Worm (Caenorhabditis elegans) whole organism, L4 larva: ENCODE data around the gene Y97E10AR.8.

Experiments used
- D1046.2 ChIP-seq: fragments of 200-800 bp; sonication (Bioruptor generic); IDR thresholded peaks from 2 replicates; pipeline ENCODE4 v1.3.6; 2022; ENCODE audit warnings: missing genetic modification characterization, missing compliant biosample characterization
- F37D6.2 ChIP-seq: sonication (generic microtip); optimal IDR thresholded peaks from 2 replicates; lab custom pipeline; 2016; ENCODE audit warnings: mild to moderate bottlenecking, missing genetic modification characterization, missing compliant biosample characterization
- F44E2.7 ChIP-seq: fragments of 200-800 bp; sonication (Bioruptor generic); IDR thresholded peaks from 2 replicates; pipeline ENCODE4 v2.1.2; 2022; ENCODE audit warnings: missing genetic modification characterization, missing compliant biosample characterization
- F49E8.2 ChIP-seq: sonication (generic microtip); optimal IDR thresholded peaks from 2 replicates; lab custom pipeline; 2016; ENCODE audit warnings: missing compliant biosample characterization, mild to moderate bottlenecking, missing genetic modification characterization, borderline replicate concordance
- Y5F2A.4 ChIP-seq: fragments of 200-800 bp; sonication (Bioruptor generic); optimal IDR thresholded peaks from 2 replicates; lab custom pipeline; 2018; ENCODE audit warnings: mild to moderate bottlenecking, missing genetic modification characterization, missing compliant biosample characterization
- ZK337.2 ChIP-seq: fragments of 200-800 bp; sonication (Bioruptor generic); IDR thresholded peaks from 2 replicates; pipeline ENCODE4 v1.3.6; 2022; ENCODE audit warnings: missing genetic modification reagents, missing genetic modification characterization, missing compliant biosample characterization
- aha-1 ChIP-seq: fragments of 150-350 bp; peaks from one replicate; lab custom pipeline; 2014; ENCODE audit warnings: missing biosample characterization, missing genetic modification characterization
- aly-2 ChIP-seq: sonication (generic microtip); optimal IDR thresholded peaks from 2 replicates; lab custom pipeline; 2018; ENCODE audit warnings: missing biosample characterization, missing genetic modification characterization
- ama-1 ChIP-seq: fragments of 150-350 bp; optimal IDR thresholded peaks from 2 replicates; lab custom pipeline; 2014; ENCODE audit warnings: inconsistent platforms, mixed read lengths
- ceh-32 ChIP-seq: sonication (generic microtip); optimal IDR thresholded peaks from 2 replicates; lab custom pipeline; 2016; ENCODE audit warnings: mild to moderate bottlenecking, missing genetic modification characterization, missing compliant biosample characterization; ENCODE audit not compliant: poor library complexity
- ceh-44 ChIP-seq: fragments of 200-800 bp; sonication (Bioruptor generic); IDR thresholded peaks from 2 replicates; pipeline ENCODE4 v1.3.6; 2022; ENCODE audit warnings: missing genetic modification reagents, missing genetic modification characterization, missing compliant biosample characterization
- cey-2 ChIP-seq: sonication (generic microtip); optimal IDR thresholded peaks from 3 replicates; lab custom pipeline; 2017; ENCODE audit warnings: missing genetic modification characterization, mild to moderate bottlenecking, missing compliant biosample characterization, antibody characterized with exemption, borderline replicate concordance; ENCODE audit not compliant: insufficient read depth
- daf-16 ChIP-seq, 3 experiments: sonication (generic microtip); optimal IDR thresholded peaks; 2 replicates each; lab custom pipeline; 2016 to 2017; ENCODE audit warnings: missing genetic modification characterization in 3 of 3, missing genetic modification reagents in 3 of 3, mild to moderate bottlenecking in 2 of 3, missing compliant biosample characterization in 2 of 3, missing biosample characterization in 1 of 3, moderate library complexity in 1 of 3
- dmd-8 ChIP-seq: fragments of 200-800 bp; sonication (Bioruptor generic); IDR thresholded peaks from 2 replicates; pipeline ENCODE4 v1.3.6; 2022; ENCODE audit warnings: missing genetic modification characterization, missing compliant biosample characterization
- dmd-9 ChIP-seq: fragments of 200-800 bp; sonication (Bioruptor generic); IDR thresholded peaks from 2 replicates; pipeline ENCODE4 v1.3.6; 2022; ENCODE audit warnings: missing genetic modification reagents, missing genetic modification characterization, missing compliant biosample characterization
- dpl-1 ChIP-seq: fragments of 150-350 bp; optimal IDR thresholded peaks from 2 replicates; lab custom pipeline; 2014; ENCODE audit warnings: missing biosample characterization, missing genetic modification reagents, missing genetic modification characterization
- dve-1 ChIP-seq: sonication (generic microtip); optimal IDR thresholded peaks from 2 replicates; lab custom pipeline; 2017; ENCODE audit warnings: antibody characterized with exemption, mild to moderate bottlenecking, missing genetic modification characterization, missing compliant biosample characterization; ENCODE audit not compliant: insufficient read depth
- egl-43 ChIP-seq: fragments of 200-800 bp; sonication (Bioruptor generic); IDR thresholded peaks from 2 replicates; pipeline ENCODE4 v1.3.6; 2022; ENCODE audit warnings: missing genetic modification reagents, missing genetic modification characterization, missing compliant biosample characterization
- fkh-10 ChIP-seq: fragments of 150-350 bp; optimal IDR thresholded peaks from 2 replicates; lab custom pipeline; 2014; ENCODE audit warnings: missing biosample characterization, missing genetic modification reagents, missing genetic modification characterization
- fos-1 ChIP-seq: fragments of 150-350 bp; optimal IDR thresholded peaks from 2 replicates; lab custom pipeline; 2014; ENCODE audit warnings: missing biosample characterization, missing genetic modification characterization
- gei-8 ChIP-seq: fragments of 200-800 bp; sonication (Bioruptor generic); optimal IDR thresholded peaks from 2 replicates; lab custom pipeline; 2018; ENCODE audit warnings: mild to moderate bottlenecking, missing genetic modification characterization, missing compliant biosample characterization
- hlh-30 ChIP-seq: sonication (generic microtip); optimal IDR thresholded peaks from 2 replicates; lab custom pipeline; 2017; ENCODE audit warnings: antibody characterized with exemption, mild to moderate bottlenecking, missing genetic modification characterization, missing compliant biosample characterization; ENCODE audit not compliant: insufficient read depth
- jun-1 ChIP-seq: fragments of 150-350 bp; optimal IDR thresholded peaks from 2 replicates; lab custom pipeline; 2014; ENCODE audit warnings: missing biosample characterization, missing genetic modification reagents, missing genetic modification characterization
- lim-7 ChIP-seq: fragments of 200-800 bp; sonication (Bioruptor generic); IDR thresholded peaks from 2 replicates; pipeline ENCODE4 v1.3.6; 2022; ENCODE audit warnings: missing genetic modification characterization, missing compliant biosample characterization
- lin-15B ChIP-seq: fragments of 150-350 bp; sonication (generic microtip); optimal IDR thresholded peaks from 3 replicates; lab custom pipeline; 2014; ENCODE audit warnings: missing biosample characterization, missing genetic modification characterization
- lir-3 ChIP-seq: sonication (generic microtip); optimal IDR thresholded peaks from 2 replicates; lab custom pipeline; 2016; ENCODE audit warnings: mild to moderate bottlenecking, missing genetic modification characterization, missing compliant biosample characterization
- madf-5 ChIP-seq, 2 experiments: fragments of 200-800 bp; sonication (Bioruptor generic); IDR thresholded peaks; 2 replicates each; pipeline ENCODE4 v1.3.6; 2022; ENCODE audit warnings: missing compliant biosample characterization in 2 of 2, missing genetic modification characterization in 2 of 2
- mep-1 ChIP-seq: fragments of 150-350 bp; sonication (generic microtip); optimal IDR thresholded peaks from 3 replicates; lab custom pipeline; 2014; ENCODE audit warnings: missing biosample characterization, missing genetic modification characterization
- mes-2 ChIP-seq: sonication (generic microtip); optimal IDR thresholded peaks from 2 replicates; lab custom pipeline; 2016; ENCODE audit warnings: missing genotype, mild to moderate bottlenecking, missing genetic modification characterization, missing compliant biosample characterization; ENCODE audit not compliant: poor library complexity, severe bottlenecking
- nhr-28 ChIP-seq: fragments of 150-350 bp; optimal IDR thresholded peaks from 2 replicates; lab custom pipeline; 2014; ENCODE audit warnings: missing biosample characterization, missing genetic modification characterization
- php-3 ChIP-seq: fragments of 200-800 bp; sonication (Bioruptor generic); IDR thresholded peaks from 2 replicates; pipeline ENCODE4 v1.3.6; 2022; ENCODE audit warnings: missing genetic modification reagents, missing genetic modification characterization, missing compliant biosample characterization
- pqm-1 ChIP-seq: sonication (generic microtip); optimal IDR thresholded peaks from 2 replicates; lab custom pipeline; 2017; ENCODE audit warnings: missing biosample characterization, missing genetic modification characterization
- saeg-2 ChIP-seq: fragments of 200-800 bp; sonication (Bioruptor generic); IDR thresholded peaks from 2 replicates; pipeline ENCODE4 v1.3.6; 2022; ENCODE audit warnings: missing genetic modification reagents, missing genetic modification characterization, missing compliant biosample characterization
- sdz-12 ChIP-seq: fragments of 200-800 bp; sonication (Bioruptor generic); optimal IDR thresholded peaks from 2 replicates; lab custom pipeline; 2018; ENCODE audit warnings: mild to moderate bottlenecking, missing genetic modification characterization, missing compliant biosample characterization
- snpc-4 ChIP-seq: fragments of 150-350 bp; optimal IDR thresholded peaks from 2 replicates; lab custom pipeline; 2014; ENCODE audit warnings: missing biosample characterization, missing genetic modification characterization
- spr-1 ChIP-seq: sonication (generic microtip); optimal IDR thresholded peaks from 2 replicates; lab custom pipeline; 2016; ENCODE audit warnings: mild to moderate bottlenecking, missing genetic modification characterization, missing compliant biosample characterization
- tag-97 ChIP-seq: fragments of 200-800 bp; sonication (Bioruptor generic); IDR thresholded peaks from 2 replicates; pipeline ENCODE4 v1.3.6; 2022; ENCODE audit warnings: missing genetic modification characterization, missing compliant biosample characterization
- unc-62 ChIP-seq, 3 experiments: fragments of 150-350 bp in 1 of 3; sonication (generic microtip); optimal IDR thresholded peaks in 2 of 3; peaks in 1 of 3; 1 replicate in 1 of 3; 2 replicates in 2 of 3; lab custom pipeline; 2014 to 2017; ENCODE audit warnings: missing biosample characterization in 3 of 3, missing genetic modification characterization in 3 of 3, missing genetic modification reagents in 3 of 3, missing genotype in 1 of 3
- vab-7 ChIP-seq: fragments of 200-800 bp; sonication (Bioruptor generic); IDR thresholded peaks from 2 replicates; pipeline ENCODE4 v1.3.6; 2022; ENCODE audit warnings: missing genetic modification reagents, missing genetic modification characterization, missing compliant biosample characterization
- zag-1 ChIP-seq: fragments of 150-350 bp; optimal IDR thresholded peaks from 2 replicates; lab custom pipeline; 2014; ENCODE audit warnings: missing biosample characterization, missing genetic modification characterization
- zfp-3 ChIP-seq: fragments of 200-800 bp; sonication (Bioruptor generic); conservative IDR thresholded peaks from 2 replicates; pipeline ENCODE4 v1.3.6; 2022; ENCODE audit warnings: missing genetic modification reagents, missing genetic modification characterization, missing compliant biosample characterization
- zip-11 ChIP-seq: fragments of 200-800 bp; sonication (Bioruptor generic); IDR thresholded peaks from 2 replicates; pipeline ENCODE4 v1.3.6; 2022; ENCODE audit warnings: missing genetic modification characterization, missing compliant biosample characterization

The Y97E10AR.8 gene

DNA sequence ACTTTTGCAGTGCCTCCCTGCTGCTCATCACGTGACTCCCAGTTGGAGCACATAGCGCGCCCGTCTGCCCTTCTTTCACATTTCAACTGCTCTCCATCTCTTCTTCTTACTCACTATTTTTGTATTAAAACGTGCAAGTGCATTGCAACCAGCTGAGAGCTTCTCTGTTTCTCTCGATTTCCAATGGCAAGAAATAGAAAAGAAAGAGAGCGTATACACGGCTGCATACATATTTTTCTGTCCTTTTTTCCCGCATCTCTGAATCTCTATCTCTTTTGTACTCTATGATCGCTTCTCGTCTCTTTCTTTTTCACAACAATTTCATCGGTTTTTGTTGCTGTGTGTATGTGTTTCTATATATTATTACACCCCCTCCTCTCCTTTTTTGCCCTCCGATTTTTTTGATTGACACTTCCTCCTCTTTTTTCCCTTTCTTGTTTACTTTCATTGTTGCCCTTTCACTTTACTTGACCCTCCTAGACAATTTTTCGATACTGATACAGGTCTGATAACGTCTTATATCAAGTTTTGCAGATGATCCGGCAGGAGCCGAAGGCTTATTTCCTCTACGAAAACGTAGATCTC, 4.1 kb upstream of the Y97E10AR.8 start, which contains the start of gene Y97E10AR.1 (continued):
- no peak for TF ChIP-seq sdz-12 (GFP tag; lab: Kevin White, UChicago)
- TF ChIP-seq gei-8: peak; percentile 86
- TF ChIP-seq fos-1: no peak
- TF ChIP-seq dpl-1 (GFP tag; lab: Kevin White, UChicago): peak; percentile 39
- TF ChIP-seq ceh-44: no peak
- TF ChIP-seq saeg-2 (GFP tag; lab: Robert Waterston, UW): 0 out of 2 replicates have a peak, but pooled peaks have one; percentile 15
- no peak for TF ChIP-seq zip-11 (GFP tag; lab: Robert Waterston, UW)
- TF ChIP-seq cey-2 (tag; lab: Kevin White, UChicago): no peak
- peak; percentile 46 for TF ChIP-seq jun-1
- TF ChIP-seq nhr-28 (tag; lab: Kevin White, UChicago): peak; percentile 85
- no peak for TF ChIP-seq F49E8.2
- TF ChIP-seq egl-43 (GFP tag; lab: Robert Waterston, UW): no peak
- TF ChIP-seq daf-16 (GFP tag; optimal IDR thresholded peaks at IDR 0.05; lab: Kevin White, UChicago): peak in 1 of 2 experiments; percentile 75
- TF ChIP-seq daf-16 (tag; optimal IDR thresholded peaks at IDR 0.05; lab: Kevin White, UChicago): peak; percentile 87
- TF ChIP-seq D1046.2 (GFP tag; lab: Robert Waterston, UW): no peak

DNA sequence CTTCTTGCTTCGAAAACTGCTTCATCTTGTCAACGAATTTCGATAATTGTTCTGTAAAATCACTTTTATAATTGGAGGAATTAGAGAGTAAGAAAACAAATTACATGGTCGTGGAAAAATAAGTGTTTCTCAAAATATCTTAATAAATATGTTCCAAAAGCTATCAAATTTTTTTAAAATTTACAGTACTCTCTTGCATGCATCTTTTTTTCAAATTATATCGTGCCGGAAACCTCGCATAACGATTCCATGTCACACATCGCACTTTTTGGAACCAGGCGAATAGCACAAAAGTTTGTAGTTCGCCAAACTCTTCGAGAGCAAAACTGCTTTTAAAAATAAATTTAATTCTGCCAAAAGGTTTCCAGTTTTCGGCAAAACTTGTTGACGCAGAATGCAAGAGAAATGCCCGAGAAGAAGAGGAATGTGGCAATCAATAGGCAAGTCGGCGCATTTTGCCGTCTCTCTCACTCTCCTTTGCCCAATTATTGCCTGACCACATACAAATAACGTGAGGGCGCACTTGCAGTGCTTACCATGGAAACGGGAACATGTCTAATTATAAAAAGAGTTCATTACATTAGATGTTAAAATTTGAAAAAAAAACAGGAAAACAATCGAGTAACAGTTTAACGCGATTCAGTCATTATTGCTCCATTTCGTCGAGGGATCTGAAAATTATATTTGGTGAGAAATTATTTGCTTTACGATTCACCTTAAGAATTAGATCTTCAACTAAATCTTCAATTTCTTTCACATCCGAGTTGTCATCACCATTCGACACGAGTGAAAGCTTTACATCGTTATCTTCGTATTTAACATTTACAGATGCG, 2.6 kb downstream of the Y97E10AR.8 start, which contains the start of gene Y97E10AR.3:
Gene Y97E10AR.3 (minus strand): TSS at position 51 of the 833 bp plus-strand sequence.
- TF ChIP-seq aha-1 (tag; lab: Kevin White, UChicago) (peak; percentile 95), unc-62 (GFP tag; optimal IDR thresholded peaks at IDR 0.05 in 1 of 2; lab: Kevin White, UChicago) (peak in 1 of 2 experiments; percentile 95), unc-62 (tag; optimal IDR thresholded peaks at IDR 0.05; lab: Kevin White, UChicago) (no peak), F37D6.2 (tag; lab: Kevin White, UChicago) (no peak)
- TF ChIP-seq, all 104 proteins: peak for 2

DNA sequence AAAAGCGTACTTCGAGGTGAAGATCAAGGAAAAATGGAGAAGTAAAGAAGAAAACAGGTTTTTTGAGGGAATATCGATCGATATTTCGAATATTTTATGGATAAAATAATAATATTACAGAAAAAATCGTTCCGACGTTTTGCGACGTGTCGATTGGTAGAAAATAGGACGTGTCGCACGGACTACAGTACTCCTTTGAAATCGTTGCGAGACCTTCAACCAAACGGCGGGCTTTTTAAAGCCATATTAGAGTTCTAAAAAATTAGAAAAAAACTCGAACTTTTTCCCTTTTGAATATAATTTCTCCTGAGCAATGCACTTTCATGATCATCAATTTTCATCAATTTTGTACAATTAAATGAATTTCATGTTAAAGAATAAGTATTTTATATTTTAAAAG, 5.0 kb downstream of the Y97E10AR.8 start, which contains the start of gene Y97E10AR.4:
Gene Y97E10AR.4 (minus strand): TSS at position 131 of the 400 bp plus-strand sequence.
- TF ChIP-seq dmd-9 (GFP tag; lab: Robert Waterston, UW) (no peak), spr-1 (tag; lab: Kevin White, UChicago) (no peak), F44E2.7 (GFP tag; lab: Robert Waterston, UW) (no peak), zfp-3 (GFP tag; lab: Robert Waterston, UW) (no peak), tag-97 (GFP tag; lab: Robert Waterston, UW) (no peak), zag-1 (no peak), Y5F2A.4 (no peak), mep-1 (tag; lab: Kevin White, UChicago) (peak; percentile 26), mes-2 (tag; lab: Kevin White, UChicago) (peak; percentile 7), lir-3 (tag; lab: Kevin White, UChicago) (no peak)

DNA sequence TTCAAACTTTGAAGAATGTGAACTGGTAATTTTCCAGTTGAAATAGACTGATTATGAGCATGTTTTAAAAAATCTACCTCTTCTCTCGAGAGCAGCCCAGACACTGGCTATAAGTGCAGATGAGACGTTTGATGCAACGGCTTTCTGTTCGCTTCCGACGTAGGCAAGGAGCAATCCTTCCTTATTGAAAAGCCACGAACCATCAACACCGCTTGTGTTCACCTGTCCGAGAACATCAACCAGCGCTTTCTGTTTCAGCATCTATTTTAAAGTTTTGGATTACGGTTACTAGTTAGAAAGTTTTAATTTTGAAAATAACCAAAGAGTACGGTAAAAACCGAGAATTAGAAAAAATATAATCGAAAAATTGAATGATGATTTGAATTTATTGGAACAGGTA, 5.7 kb downstream of the Y97E10AR.8 start, which contains the start of gene lmtr-2:
Gene lmtr-2 (minus strand): TSS at position 261 of the 400 bp plus-strand sequence.
- TF ChIP-seq tag-97 (GFP tag; lab: Robert Waterston, UW) (no peak), madf-5 (GFP tag; IDR thresholded peaks at IDR 0.05; lab: Robert Waterston, UW) (no peak), pqm-1 (no peak), lin-15B (tag; lab: Kevin White, UChicago) (no peak), ZK337.2 (GFP tag; lab: Robert Waterston, UW) (no peak), lim-7 (no peak), vab-7 (GFP tag; lab: Robert Waterston, UW) (no peak), ama-1 (lab: Kevin White, UChicago) (peak; percentile 74), snpc-4 (tag; lab: Kevin White, UChicago) (no peak), fkh-10 (GFP tag; lab: Kevin White, UChicago) (no peak), daf-16 (GFP tag; optimal IDR thresholded peaks at IDR 0.05; lab: Kevin White, UChicago) (no peak), daf-16 (tag; optimal IDR thresholded peaks at IDR 0.05; lab: Kevin White, UChicago) (peak; percentile 29), dve-1 (no peak), ceh-32 (no peak), aly-2 (tag; lab: Kevin White, UChicago) (no peak), hlh-30 (tag; lab: Kevin White, UChicago) (no peak), zag-1 (no peak), dmd-8 (no peak), aha-1 (tag; lab: Kevin White, UChicago) (peak; percentile 88), nhr-28 (tag; lab: Kevin White, UChicago) (no peak), sdz-12 (GFP tag; lab: Kevin White, UChicago) (no peak), php-3 (GFP tag; lab: Robert Waterston, UW) (no peak)
